Worm (Caenorhabditis elegans): ENCODE results near the gene F16G10.3.

ce11 chrII:2353012-2353411 lies 19.2 kb upstream of the F16G10.3 start, which contains the start of gene F43C11.3:
- TF ChIP-seq him-1 (tag; optimal IDR thresholded peaks at IDR 0.05) (no peak), W03F9.2 (tag; optimal IDR thresholded peaks at IDR 0.05) (no peak)

Data from whole organism, L4/young adult.